Fruit fly (Drosophila melanogaster): ENCODE results near the gene alt.

The alt gene

DNA sequence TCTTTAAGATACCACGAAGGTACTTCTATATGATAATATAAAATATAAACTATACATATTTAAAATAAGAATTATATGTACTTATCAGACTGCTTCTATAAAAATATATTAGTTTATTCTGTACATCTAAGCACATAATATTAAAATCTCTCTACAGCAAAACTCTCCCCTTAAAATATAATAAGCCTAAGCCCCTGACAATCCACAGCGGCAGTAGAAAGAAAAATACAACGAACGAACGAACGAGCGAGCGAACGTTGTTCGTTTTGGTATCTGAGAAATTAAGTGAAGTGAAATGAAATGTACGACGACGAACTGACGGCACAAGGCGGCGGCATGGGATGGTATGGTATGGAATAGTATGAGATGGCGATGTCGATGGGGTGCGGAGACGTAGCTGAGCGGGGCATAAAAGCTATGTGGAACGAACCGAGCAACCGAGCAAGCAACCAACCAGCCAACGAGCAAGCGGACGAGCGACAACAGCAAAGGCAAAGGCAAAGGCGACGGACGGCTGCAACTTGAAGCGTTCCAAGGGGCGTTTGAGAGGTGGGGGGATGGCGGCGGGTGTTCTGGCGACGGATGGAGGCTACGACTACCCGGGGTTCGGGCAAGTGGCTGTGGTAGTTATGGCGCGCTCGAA is 18.3 kb upstream of the alt start (continued):
- TF ChIP-seq grn (GFP tag; optimal IDR thresholded peaks at IDR 0.05) (no peak), CG7745 (tag; optimal IDR thresholded peaks at IDR 0.05) (no peak), kni (GFP tag; optimal IDR thresholded peaks at IDR 0.05) (peak; percentile 69), cwo (GFP tag; optimal IDR thresholded peaks at IDR 0.05) (peak; percentile 98), MTF-1 (GFP tag; optimal IDR thresholded peaks at IDR 0.05; ENCODE audit: borderline replicate concordance) (peak; percentile 91), ato (GFP tag; IDR thresholded peaks at IDR 0.05; ENCODE audit: partially characterized antibody) (no peak), yki (optimal IDR thresholded peaks at IDR 0.05) (no peak), ssp (GFP tag; IDR thresholded peaks at IDR 0.05) (peak; percentile 93), C15 (GFP tag; IDR thresholded peaks at IDR 0.05) (peak; percentile 95), B-H1 (GFP tag; IDR thresholded peaks at IDR 0.05) (peak; percentile 97), bcd (GFP tag; optimal IDR thresholded peaks at IDR 0.05) (peak; percentile 98), slbo (GFP tag; IDR thresholded peaks at IDR 0.05) (peak; percentile 99), repo (GFP tag; optimal IDR thresholded peaks at IDR 0.05) (no peak), CG8359 (GFP tag; optimal IDR thresholded peaks at IDR 0.05; ENCODE audit: borderline replicate concordance) (peak; percentile 91), CG15479 (GFP tag; optimal IDR thresholded peaks at IDR 0.05) (no peak), CG8388 (GFP tag; optimal IDR thresholded peaks at IDR 0.05) (peak; percentile 98), CG15514 (GFP tag; optimal IDR thresholded peaks at IDR 0.05) (peak; percentile 94), mam (GFP tag; optimal IDR thresholded peaks at IDR 0.05) (peak; percentile 85), CG14860 (GFP tag; IDR thresholded peaks at IDR 0.05; ENCODE audit: partially characterized antibody) (no peak), row (GFP tag; IDR thresholded peaks at IDR 0.05) (peak; percentile 100), D19B (GFP tag; optimal IDR thresholded peaks at IDR 0.05) (peak; percentile 96), schlank (tag; optimal IDR thresholded peaks at IDR 0.05) (peak; percentile 91), CG9727 (GFP tag; optimal IDR thresholded peaks at IDR 0.05) (peak; percentile 98), ash1 (GFP tag; optimal IDR thresholded peaks at IDR 0.05) (peak; percentile 84), CG4820 (GFP tag; optimal IDR thresholded peaks at IDR 0.05) (peak; percentile 95), CG16813 (GFP tag; IDR thresholded peaks at IDR 0.05; ENCODE audit: partially characterized antibody) (no peak), HmgZ (tag; optimal IDR thresholded peaks at IDR 0.05) (peak; percentile 97), gro (GFP tag; optimal IDR thresholded peaks at IDR 0.05) (no peak), CG12236 (GFP tag; optimal IDR thresholded peaks at IDR 0.05) (no peak), zfh2 (GFP tag; optimal IDR thresholded peaks at IDR 0.05) (peak; percentile 83), CG11247 (GFP tag; IDR thresholded peaks at IDR 0.05) (peak; percentile 97), CG2875 (GFP tag; optimal IDR thresholded peaks at IDR 0.05) (peak; percentile 97), bowl (GFP tag; IDR thresholded peaks at IDR 0.05) (peak; percentile 97), tin (GFP tag; optimal IDR thresholded peaks at IDR 0.05) (peak; percentile 96), CG10543 (GFP tag; optimal IDR thresholded peaks at IDR 0.05) (peak; percentile 100), CG16815 (GFP tag; optimal IDR thresholded peaks at IDR 0.05) (peak; percentile 94), sens (GFP tag) (peak; percentile 97), ci (GFP tag; IDR thresholded peaks at IDR 0.05) (peak; percentile 97), CG34376 (GFP tag; optimal IDR thresholded peaks at IDR 0.05) (peak; percentile 95), prd (optimal IDR thresholded peaks at IDR 0.05) (no peak), prd (GFP tag; IDR thresholded peaks at IDR 0.05) (peak; percentile 98), ATbp (GFP tag; optimal IDR thresholded peaks at IDR 0.05) (peak; percentile 98), nmo (GFP tag; optimal IDR thresholded peaks at IDR 0.05) (peak; percentile 99), az2 (GFP tag; optimal IDR thresholded peaks at IDR 0.05) (peak; percentile 97), CG3281 (GFP tag; optimal IDR thresholded peaks at IDR 0.05) (peak; percentile 99), CG9932 (GFP tag; IDR thresholded peaks at IDR 0.05) (peak; percentile 99), ewg (GFP tag; optimal IDR thresholded peaks at IDR 0.05) (peak; percentile 94), CG2678 (tag; optimal IDR thresholded peaks at IDR 0.05) (peak; percentile 100), CG15073 (GFP tag; optimal IDR thresholded peaks at IDR 0.05) (peak; percentile 67), shn (GFP tag; optimal IDR thresholded peaks at IDR 0.05) (peak; percentile 38)
